Worm (Caenorhabditis elegans) whole organism, early embryonic: Measurements from ENCODE around the gene cest-26.

ENCODE experiments used
- ets-7 ChIP-seq: sonication (generic microtip); optimal IDR thresholded peaks from 2 replicates; lab custom pipeline; 2016; ENCODE audit warnings: missing genotype, missing genetic modification characterization, missing compliant biosample characterization
- pes-1 ChIP-seq: fragments of 200-800 bp; sonication (Bioruptor generic); IDR thresholded peaks from 2 replicates; pipeline ENCODE4 v1.3.6; 2022; ENCODE audit warnings: missing genetic modification reagents, missing genetic modification characterization, missing compliant biosample characterization

DNA sequence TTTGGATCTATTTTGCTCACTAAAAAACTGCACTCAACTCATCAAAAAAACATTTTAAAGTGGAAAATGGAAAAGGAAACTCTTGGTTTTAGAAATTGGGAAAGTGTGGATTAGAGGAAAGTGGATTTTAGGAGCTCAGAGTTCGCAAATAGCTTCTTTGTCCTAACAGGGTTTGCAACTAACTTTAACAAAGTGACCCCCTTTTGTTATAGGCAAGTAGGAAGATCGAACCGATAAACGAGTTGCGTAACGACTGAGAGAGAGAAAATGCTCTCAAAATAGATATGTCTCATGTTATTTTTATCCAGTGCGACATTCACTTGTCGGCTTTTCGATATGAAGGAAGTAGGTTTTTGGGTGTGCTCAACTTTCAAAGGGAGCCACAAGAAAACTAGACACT is 11.0 kb downstream of the cest-26 start:
- no peak for TF ChIP-seq ets-7 (tag; lab: Kevin White, UChicago)
- no peak for TF ChIP-seq pes-1 (GFP tag; lab: Robert Waterston, UW)
